Worm (Caenorhabditis elegans) whole organism, early embryonic: ENCODE data around the gene arrd-25.

Experiments used
- F13C5.2 ChIP-seq: sonication (generic microtip); optimal IDR thresholded peaks from 2 replicates; lab custom pipeline; 2017; ENCODE audit warnings: mild to moderate bottlenecking, missing genetic modification characterization, inconsistent platforms, missing compliant biosample characterization
- ama-1 ChIP-seq: fragments of 150-350 bp; optimal IDR thresholded peaks from 2 replicates; lab custom pipeline; 2014
- ceh-13 ChIP-seq: fragments of 200-800 bp; sonication (Bioruptor generic); optimal IDR thresholded peaks from 2 replicates; lab custom pipeline; 2018; ENCODE audit warnings: mild to moderate bottlenecking, missing genetic modification characterization, missing compliant biosample characterization
- ceh-36 ChIP-seq: sonication (generic microtip); optimal IDR thresholded peaks from 2 replicates; lab custom pipeline; 2016; ENCODE audit warnings: missing genetic modification characterization, inconsistent platforms, missing compliant biosample characterization
- ets-7 ChIP-seq: sonication (generic microtip); optimal IDR thresholded peaks from 2 replicates; lab custom pipeline; 2016; ENCODE audit warnings: missing genotype, missing genetic modification characterization, missing compliant biosample characterization
- flt-1 ChIP-seq: fragments of 200-800 bp; sonication (Bioruptor generic); IDR thresholded peaks from 2 replicates; pipeline ENCODE4 v1.3.6; 2022; ENCODE audit warnings: missing genetic modification characterization, missing compliant biosample characterization
- hmbx-1 ChIP-seq: sonication (generic microtip); optimal IDR thresholded peaks from 2 replicates; lab custom pipeline; 2016; ENCODE audit warnings: mild to moderate bottlenecking, missing genetic modification characterization, missing compliant biosample characterization
- hmg-4 ChIP-seq: fragments of 200-800 bp; sonication (Bioruptor generic); optimal IDR thresholded peaks from 2 replicates; lab custom pipeline; 2018; ENCODE audit warnings: mild to moderate bottlenecking, missing genetic modification characterization, missing compliant biosample characterization
- hnd-1 ChIP-seq: sonication (generic microtip); optimal IDR thresholded peaks from 2 replicates; lab custom pipeline; 2016; ENCODE audit warnings: missing genetic modification characterization, missing compliant biosample characterization
- pes-1 ChIP-seq: fragments of 200-800 bp; sonication (Bioruptor generic); IDR thresholded peaks from 2 replicates; pipeline ENCODE4 v1.3.6; 2022; ENCODE audit warnings: missing genetic modification reagents, missing genetic modification characterization, missing compliant biosample characterization
- scrt-1 ChIP-seq: fragments of 200-800 bp; sonication (Bioruptor generic); IDR thresholded peaks from 2 replicates; pipeline ENCODE4 v1.3.6; 2022; ENCODE audit warnings: missing genetic modification characterization, missing compliant biosample characterization
- sea-1 ChIP-seq: fragments of 200-800 bp; sonication (Bioruptor generic); conservative IDR thresholded peaks from 2 replicates; pipeline ENCODE4 v1.3.6; 2022; ENCODE audit warnings: missing genetic modification characterization, missing compliant biosample characterization
- tbx-11 ChIP-seq: fragments of 200-800 bp; sonication (Bioruptor generic); IDR thresholded peaks from 2 replicates; pipeline ENCODE4 v1.3.6; 2022; ENCODE audit warnings: missing genetic modification characterization, missing compliant biosample characterization
- tbx-37 ChIP-seq: fragments of 200-800 bp; sonication (Bioruptor generic); conservative IDR thresholded peaks from 2 replicates; pipeline ENCODE4 v1.3.6; 2022; ENCODE audit warnings: missing genetic modification reagents, missing genetic modification characterization, missing compliant biosample characterization

DNA sequence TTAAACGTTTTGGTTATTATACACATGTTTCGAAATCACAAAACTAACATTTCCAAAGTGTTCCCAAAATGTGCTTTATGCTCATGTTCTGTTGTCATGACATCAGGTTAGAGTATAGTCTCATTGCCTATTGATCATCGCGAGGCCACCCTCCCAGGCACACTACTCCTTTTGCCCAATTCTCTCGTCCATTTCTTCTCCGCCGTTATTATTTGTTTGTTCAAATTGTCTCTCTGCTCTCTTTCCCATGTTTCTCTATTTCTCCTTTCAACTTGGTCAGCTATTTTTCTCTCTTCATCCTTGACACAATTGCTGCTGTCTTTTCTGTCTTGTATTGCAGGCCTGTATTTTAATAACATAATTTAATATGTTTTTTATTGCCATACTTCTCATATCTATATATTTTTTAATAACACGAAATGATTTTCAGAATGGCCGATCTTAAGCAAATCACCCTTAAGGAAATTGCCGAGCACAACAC is 32.1 kb upstream of the arrd-25 start, which contains the start of gene cytb-5.1:
- no peak for TF ChIP-seq ets-7 (tag; lab: Kevin White, UChicago)
- no peak for TF ChIP-seq tbx-37
- no peak for TF ChIP-seq pes-1 (GFP tag; lab: Robert Waterston, UW)
- TF ChIP-seq hnd-1 (tag; lab: Kevin White, UChicago) = no peak
- no peak for TF ChIP-seq hmbx-1 (tag; lab: Kevin White, UChicago)
- TF ChIP-seq ama-1 (lab: Kevin White, UChicago) = no peak
- no peak for TF ChIP-seq ceh-36 (tag; lab: Kevin White, UChicago)
- TF ChIP-seq scrt-1 (GFP tag; lab: Robert Waterston, UW) = no peak
- TF ChIP-seq flt-1 (GFP tag; lab: Robert Waterston, UW) = no peak
- no peak for TF ChIP-seq sea-1
- TF ChIP-seq ceh-13 (GFP tag; lab: Kevin White, UChicago) = no peak
- no peak for TF ChIP-seq hmg-4
- no peak for TF ChIP-seq F13C5.2 (tag; lab: Kevin White, UChicago)
- TF ChIP-seq tbx-11 (GFP tag; lab: Robert Waterston, UW) = no peak
